Fruit fly (Drosophila melanogaster) whole organism, embryonic: ENCODE measurements around the gene Vdup1.
A peak's percentile ranks its signal among the peaks of the same experiment; 100 is the strongest.

Source experiments
- Ada2b ChIP-seq: fragments of 200-800 bp; sonication (Bioruptor generic); IDR thresholded peaks from 2 replicates; pipeline ENCODE4 v1.3.6; 2022; ENCODE audit warnings: missing biosample characterization, missing genetic modification characterization
- Atf6 ChIP-seq: fragments of 200-800 bp; sonication (Bioruptor generic); IDR thresholded peaks from 2 replicates; pipeline ENCODE4 v1.3.6; 2022; ENCODE audit warnings: missing biosample characterization, missing genetic modification characterization
- BEAF-32 ChIP-seq: fragments of 200-800 bp; sonication (Bioruptor generic); optimal IDR thresholded peaks from 3 replicates; lab custom pipeline; 2017; ENCODE audit warnings: missing biosample characterization, missing genetic modification characterization, mild to moderate bottlenecking, moderate library complexity, missing genetic modification reagents
- BtbVII ChIP-seq: fragments of 200-800 bp; sonication (Bioruptor generic); optimal IDR thresholded peaks from 3 replicates; lab custom pipeline; 2017; ENCODE audit warnings: missing biosample characterization, mild to moderate bottlenecking, missing genetic modification characterization
- CG10321 ChIP-seq: fragments of 200-800 bp; sonication (Bioruptor generic); IDR thresholded peaks from 2 replicates; pipeline ENCODE4 v1.3.6; 2022; ENCODE audit warnings: missing biosample characterization, missing genetic modification characterization
- CG10431 ChIP-seq: fragments of 200-800 bp; sonication (Bioruptor generic); optimal IDR thresholded peaks from 3 replicates; lab custom pipeline; 2018; ENCODE audit warnings: missing biosample characterization, mild to moderate bottlenecking, missing genetic modification characterization
- CG11085 ChIP-seq: fragments of 200-800 bp; sonication (Bioruptor generic); IDR thresholded peaks from 2 replicates; pipeline ENCODE4 v1.3.6; 2022; ENCODE audit warnings: missing biosample characterization, missing genetic modification characterization
- CG11247 ChIP-seq: fragments of 200-800 bp; sonication (Bioruptor generic); IDR thresholded peaks from 2 replicates; pipeline ENCODE4 v1.3.6; 2022; ENCODE audit warnings: missing biosample characterization, missing genetic modification characterization
- CG11695 ChIP-seq: fragments of 200-800 bp; sonication (Bioruptor generic); IDR thresholded peaks from 3 replicates; pipeline ENCODE4 v1.3.6; 2022; ENCODE audit warnings: missing biosample characterization, missing genetic modification characterization
- CG11696 ChIP-seq: fragments of 200-800 bp; sonication (Bioruptor generic); IDR thresholded peaks from 2 replicates; pipeline ENCODE4 v1.3.6; 2022; ENCODE audit warnings: missing biosample characterization, missing genetic modification characterization
- CG12744 ChIP-seq: fragments of 200-800 bp; sonication (Bioruptor generic); optimal IDR thresholded peaks from 2 replicates; lab custom pipeline; 2016; ENCODE audit warnings: missing biosample characterization, missing genetic modification characterization
- CG1647 ChIP-seq: fragments of 200-800 bp; sonication (Bioruptor generic); optimal IDR thresholded peaks from 3 replicates; lab custom pipeline; 2016; ENCODE audit warnings: missing biosample characterization, missing genetic modification characterization
- CG17328 ChIP-seq: fragments of 200-800 bp; sonication (Bioruptor generic); IDR thresholded peaks from 2 replicates; pipeline ENCODE4 v1.3.6; 2022; ENCODE audit warnings: missing biosample characterization, missing genetic modification characterization
- CG30020 ChIP-seq: fragments of 200-800 bp; optimal IDR thresholded peaks from 2 replicates; lab custom pipeline; 2019; ENCODE audit warnings: missing biosample characterization, mild to moderate bottlenecking, missing genetic modification characterization, moderate library complexity
- CG32767 ChIP-seq: fragments of 200-800 bp; sonication (Bioruptor generic); IDR thresholded peaks from 2 replicates; pipeline ENCODE4 v1.3.6; 2022; ENCODE audit warnings: missing biosample characterization, missing genetic modification characterization
- CG34376 ChIP-seq: fragments of 200-800 bp; sonication (Bioruptor generic); optimal IDR thresholded peaks from 2 replicates; lab custom pipeline; 2018; ENCODE audit warnings: missing biosample characterization, mild to moderate bottlenecking, missing genetic modification characterization
- CG3726 ChIP-seq: fragments of 200-800 bp; sonication (Bioruptor generic); IDR thresholded peaks from 3 replicates; pipeline ENCODE4, ENCODE4 v1.3.6; 2022; ENCODE audit warnings: missing biosample characterization, missing genetic modification characterization
- CG43689 ChIP-seq: fragments of 200-800 bp; sonication (Bioruptor generic); IDR thresholded peaks from 2 replicates; pipeline ENCODE4 v1.3.6; 2022; ENCODE audit warnings: missing biosample characterization, missing genetic modification characterization
- CG5245 ChIP-seq: fragments of 200-800 bp; sonication (Bioruptor generic); optimal IDR thresholded peaks from 3 replicates; lab custom pipeline; 2016; ENCODE audit warnings: missing biosample characterization, missing genetic modification characterization
- CG6689 ChIP-seq: fragments of 200-800 bp; sonication (Bioruptor generic); IDR thresholded peaks from 2 replicates; pipeline ENCODE4 v1.3.6; 2022; ENCODE audit warnings: missing biosample characterization, missing genetic modification characterization
- CkIIα-i1 ChIP-seq: fragments of 200-800 bp; sonication (Bioruptor generic); IDR thresholded peaks from 2 replicates; pipeline ENCODE4 v1.3.6; 2022; ENCODE audit warnings: missing biosample characterization, missing genetic modification characterization
- D ChIP-seq, 2 experiments: fragments of 200-800 bp in 1 of 2; fragments of >200 bp in 1 of 2; sonication (Bioruptor generic) in 1 of 2; optimal IDR thresholded peaks; 2 replicates in 1 of 2; 3 replicates in 1 of 2; lab custom pipeline; 2017; ENCODE audit warnings: mild to moderate bottlenecking in 1 of 2, missing biosample characterization in 1 of 2, missing genetic modification characterization in 1 of 2, missing genetic modification reagents in 1 of 2
- HLH3B ChIP-seq: fragments of 200-800 bp; sonication (Bioruptor generic); IDR thresholded peaks from 2 replicates; pipeline ENCODE4 v1.3.6; 2022; ENCODE audit warnings: missing biosample characterization, missing genetic modification characterization
- HLH4C ChIP-seq: fragments of 200-800 bp; sonication (Bioruptor generic); IDR thresholded peaks from 3 replicates; pipeline ENCODE4 v1.3.6; 2022; ENCODE audit warnings: missing biosample characterization, missing genetic modification characterization; ENCODE audit not compliant: partially characterized antibody
- Hmx ChIP-seq: fragments of 200-800 bp; sonication (Bioruptor generic); optimal IDR thresholded peaks from 2 replicates; lab custom pipeline; 2016; ENCODE audit warnings: missing biosample characterization, missing genetic modification characterization
- Hr3 ChIP-seq: fragments of 200-800 bp; sonication (Bioruptor generic); optimal IDR thresholded peaks from 3 replicates; lab custom pipeline; 2016; ENCODE audit warnings: missing biosample characterization, missing genetic modification characterization
- MESR4 ChIP-seq: fragments of 200-800 bp; sonication (Bioruptor generic); optimal IDR thresholded peaks from 2 replicates; lab custom pipeline; 2018; ENCODE audit warnings: missing biosample characterization, mild to moderate bottlenecking, missing genetic modification characterization, moderate library complexity
- Med ChIP-seq: fragments of 200-800 bp; sonication (Bioruptor generic); peaks from one replicate; lab custom pipeline; 2016; ENCODE audit warnings: missing biosample characterization, missing genetic modification characterization, mild to moderate bottlenecking, inconsistent platforms, moderate library complexity
- NC2β ChIP-seq: fragments of 200-800 bp; sonication (Bioruptor generic); optimal IDR thresholded peaks from 2 replicates; lab custom pipeline; 2016; ENCODE audit warnings: missing biosample characterization, missing genetic modification characterization
- NFAT ChIP-seq: fragments of 200-800 bp; sonication (Bioruptor generic); IDR thresholded peaks from 2 replicates; pipeline ENCODE4 v1.3.6; 2022; ENCODE audit warnings: missing biosample characterization, missing genetic modification characterization
- Neu2 ChIP-seq: fragments of 200-800 bp; sonication (Bioruptor generic); optimal IDR thresholded peaks from 3 replicates; lab custom pipeline; 2016; ENCODE audit warnings: missing biosample characterization, missing genetic modification characterization, borderline replicate concordance
- Sox100B ChIP-seq: fragments of 200-800 bp; sonication (Bioruptor generic); optimal IDR thresholded peaks from 3 replicates; lab custom pipeline; 2018; ENCODE audit warnings: missing biosample characterization, mild to moderate bottlenecking, missing genetic modification characterization
- ato ChIP-seq: fragments of 200-800 bp; sonication (Bioruptor generic); IDR thresholded peaks from 2 replicates; pipeline ENCODE4 v1.3.6; 2022; ENCODE audit warnings: missing biosample characterization, missing genetic modification characterization; ENCODE audit not compliant: partially characterized antibody
- bowl ChIP-seq: fragments of 200-800 bp; sonication (Bioruptor generic); IDR thresholded peaks from 2 replicates; pipeline ENCODE4 v1.3.6; 2022; ENCODE audit warnings: missing biosample characterization, missing genetic modification characterization
- cad ChIP-seq: fragments of >200 bp; optimal IDR thresholded peaks from 2 replicates; lab custom pipeline; 2017; ENCODE audit warnings: missing biosample characterization, missing genetic modification characterization
- emc ChIP-seq: fragments of 200-800 bp; sonication (Bioruptor generic); optimal IDR thresholded peaks from 2 replicates; lab custom pipeline; 2016; ENCODE audit warnings: missing biosample characterization, missing genetic modification characterization
- gcm2 ChIP-seq: fragments of 200-800 bp; sonication (Bioruptor generic); optimal IDR thresholded peaks from 2 replicates; lab custom pipeline; 2016; ENCODE audit warnings: missing biosample characterization, missing genetic modification characterization
- h ChIP-seq: fragments of >200 bp; optimal IDR thresholded peaks from 2 replicates; lab custom pipeline; 2017
- hkb ChIP-seq, 2 experiments: fragments of 200-800 bp in 1 of 2; fragments of >200 bp in 1 of 2; sonication (Bioruptor generic) in 1 of 2; IDR thresholded peaks in 1 of 2; optimal IDR thresholded peaks in 1 of 2; 2 replicates each; pipeline versions ENCODE4 v1.3.6 to Lab custom; 2017 to 2022; ENCODE audit warnings: missing biosample characterization in 1 of 2, missing genetic modification characterization in 1 of 2
- jumu ChIP-seq: fragments of 200-800 bp; sonication (Bioruptor generic); optimal IDR thresholded peaks from 3 replicates; lab custom pipeline; 2016; ENCODE audit warnings: missing biosample characterization, missing genetic modification characterization
- pho ChIP-seq: fragments of 200-800 bp; sonication (Bioruptor generic); optimal IDR thresholded peaks from 2 replicates; lab custom pipeline; 2016; ENCODE audit warnings: missing biosample characterization, missing genetic modification characterization
- slou ChIP-seq: fragments of 200-800 bp; sonication (Bioruptor generic); optimal IDR thresholded peaks from 3 replicates; lab custom pipeline; 2016; ENCODE audit warnings: missing biosample characterization, missing genetic modification characterization
- sug ChIP-seq: fragments of 200-800 bp; optimal IDR thresholded peaks from 2 replicates; lab custom pipeline; 2019; ENCODE audit warnings: missing biosample characterization, mild to moderate bottlenecking, missing genetic modification characterization, moderate library complexity
- toy ChIP-seq: fragments of 200-800 bp; sonication (Bioruptor generic); IDR thresholded peaks from 2 replicates; pipeline ENCODE4 v1.3.6; 2022; ENCODE audit warnings: missing biosample characterization, missing genetic modification characterization
- z ChIP-seq: fragments of 200-800 bp; sonication (Bioruptor generic); IDR thresholded peaks from 3 replicates; pipeline ENCODE4 v1.3.6; 2022; ENCODE audit warnings: missing biosample characterization, missing genetic modification characterization

The Vdup1 gene

dm6 chr3L:223019-223902, 44.5 kb upstream of the Vdup1 start, which contains the start of the genes pyx and CG33229 (continued):
- TF ChIP-seq CkIIα-i1 (GFP tag; lab: Robert Waterston, UW) (0 out of 2 replicates have a peak, but pooled peaks have one; percentile 11), CG5245 (GFP tag; lab: Kevin White, UChicago) (peak; percentile 41), CG32767 (GFP tag; lab: Robert Waterston, UW) (peak; percentile 8; the same call in 1 of the 2 replicates), HLH4C (GFP tag; lab: Robert Waterston, UW) (0 out of 3 replicates have a peak, but pooled peaks have one; percentile 46), CG1647 (GFP tag; lab: Kevin White, UChicago) (peak; percentile 89), Ada2b (GFP tag; lab: Robert Waterston, UW) (peak; percentile 71), HLH3B (peak; percentile 77; the same call in 1 of the 2 replicates), CG43689 (GFP tag; lab: Robert Waterston, UW) (peak; percentile 60), CG11695 (GFP tag; lab: Robert Waterston, UW) (peak; percentile 69; the same call in 1 of the 3 replicates), bowl (GFP tag; lab: Robert Waterston, UW) (0 out of 2 replicates have a peak, but pooled peaks have one; percentile 21), Hr3 (GFP tag; lab: Kevin White, UChicago) (peak; percentile 87), NFAT (peak; percentile 89), CG6689 (GFP tag; lab: Robert Waterston, UW) (peak; percentile 80; the same call in 1 of the 2 replicates), CG10321 (peak; percentile 5; the same call in 1 of the 2 replicates), ato (GFP tag; lab: Robert Waterston, UW) (no peak), Sox100B (GFP tag; lab: Kevin White, UChicago) (peak; percentile 81), toy (GFP tag; lab: Robert Waterston, UW) (peak; percentile 55; the same call in 1 of the 2 replicates), pho (GFP tag; lab: Kevin White, UChicago) (peak; percentile 90), h (lab: Kevin White, UChicago) (no peak), CG3726 (0 out of 3 replicates have a peak, but pooled peaks have one; percentile 56), slou (GFP tag; lab: Kevin White, UChicago) (peak; percentile 76), emc (GFP tag; lab: Kevin White, UChicago) (peak; percentile 57), CG11247 (GFP tag; lab: Robert Waterston, UW) (peak; percentile 68)

- TF ChIP-seq MESR4 (GFP tag; lab: Kevin White, UChicago): no peak
- TF ChIP-seq cad: no peak
- peak; percentile 11 for TF ChIP-seq CG34376 (GFP tag; lab: Kevin White, UChicago)
- peak; percentile 79 for TF ChIP-seq sug (tag; lab: Kevin White, UChicago)
- TF ChIP-seq CG12744 (GFP tag; lab: Kevin White, UChicago): no peak
- no peak for TF ChIP-seq Hmx (GFP tag; lab: Kevin White, UChicago)
- TF ChIP-seq BtbVII (GFP tag; lab: Kevin White, UChicago): no peak
- TF ChIP-seq Med (GFP tag; lab: Kevin White, UChicago): peak; percentile 6
- TF ChIP-seq D (optimal IDR thresholded peaks at IDR 0.05; lab: Kevin White, UChicago): no peak
- TF ChIP-seq D (GFP tag; optimal IDR thresholded peaks at IDR 0.05; lab: Kevin White, UChicago): no peak
These were observed 38.8 kb upstream of the Vdup1 start, which contains the start of gene CG13877 for dm6 chr3L:217480-218118. Gene CG13877, plus strand, starts transcription at chr3L:218068.

dm6 chr3L:216325-216724, 37.6 kb upstream of the Vdup1 start, which contains the start of gene Kaz1-ORFB:
Gene Kaz1-ORFB, plus strand, starts transcription at chr3L:216625.
- TF ChIP-seq Neu2 (GFP tag; lab: Kevin White, UChicago) (no peak), jumu (GFP tag; lab: Kevin White, UChicago) (no peak), z (no peak), gcm2 (GFP tag; lab: Kevin White, UChicago) (no peak), CG17328 (no peak), CG11085 (GFP tag; lab: Robert Waterston, UW) (no peak), CG10431 (GFP tag; lab: Kevin White, UChicago) (no peak), D (optimal IDR thresholded peaks at IDR 0.05; lab: Kevin White, UChicago) (no peak), D (GFP tag; optimal IDR thresholded peaks at IDR 0.05; lab: Kevin White, UChicago) (no peak), Atf6 (GFP tag; lab: Robert Waterston, UW) (no peak), BEAF-32 (GFP tag; lab: Kevin White, UChicago) (no peak), CG43689 (GFP tag; lab: Robert Waterston, UW) (no peak), hkb (optimal IDR thresholded peaks at IDR 0.05; lab: Kevin White, UChicago) (no peak), hkb (GFP tag; IDR thresholded peaks at IDR 0.05; lab: Robert Waterston, UW) (no peak), NC2β (GFP tag; lab: Kevin White, UChicago) (no peak), CG11696 (no peak), CG30020 (no peak)
